Worm (Caenorhabditis elegans) whole organism, midembryonic: ENCODE measurements around the gene glb-14.

Experiments
- T22C8.4 ChIP-seq: fragments of 200-800 bp; sonication (Bioruptor generic); IDR thresholded peaks from 2 replicates; pipeline ENCODE4 v1.3.6; 2022; ENCODE audit warnings: missing genetic modification characterization, missing compliant biosample characterization
- cog-1 ChIP-seq: sonication (generic microtip); optimal IDR thresholded peaks from 2 replicates; lab custom pipeline; 2016; ENCODE audit warnings: missing genetic modification characterization, missing compliant biosample characterization
- flt-1 ChIP-seq: fragments of 200-800 bp; sonication (Bioruptor generic); IDR thresholded peaks from 2 replicates; pipeline ENCODE4 v1.3.6; 2022; ENCODE audit warnings: missing genetic modification characterization, missing compliant biosample characterization
- klf-2 ChIP-seq: fragments of 200-800 bp; sonication (Bioruptor generic); conservative IDR thresholded peaks from 2 replicates; pipeline ENCODE4 v1.3.6; 2022; ENCODE audit warnings: missing genetic modification reagents, missing genetic modification characterization, missing compliant biosample characterization
- med-1 ChIP-seq: sonication (generic microtip); optimal IDR thresholded peaks from 2 replicates; lab custom pipeline; 2017; ENCODE audit warnings: missing genetic modification characterization, mild to moderate bottlenecking, missing compliant biosample characterization, antibody characterized with exemption, missing genetic modification reagents; ENCODE audit not compliant: insufficient read depth
- ref-1 ChIP-seq: fragments of 200-800 bp; sonication (Bioruptor generic); conservative IDR thresholded peaks from 2 replicates; pipeline ENCODE4 v1.3.6; 2022; ENCODE audit warnings: missing genetic modification reagents, missing genetic modification characterization, missing compliant biosample characterization
- tab-1 ChIP-seq: fragments of 200-800 bp; sonication (Bioruptor generic); IDR thresholded peaks from 2 replicates; pipeline ENCODE4 v1.3.6; 2022; ENCODE audit warnings: missing genetic modification characterization, missing compliant biosample characterization
- ztf-23 ChIP-seq: fragments of 200-800 bp; sonication (Bioruptor generic); IDR thresholded peaks from 2 replicates; pipeline ENCODE4 v1.3.6; 2022; ENCODE audit warnings: missing genetic modification reagents, missing genetic modification characterization, missing compliant biosample characterization
- ztf-29 ChIP-seq: fragments of 200-800 bp; sonication (Bioruptor generic); IDR thresholded peaks from 2 replicates; pipeline ENCODE4 v1.3.6; 2022; ENCODE audit warnings: missing genetic modification reagents, missing genetic modification characterization, missing compliant biosample characterization

The glb-14 gene

DNA sequence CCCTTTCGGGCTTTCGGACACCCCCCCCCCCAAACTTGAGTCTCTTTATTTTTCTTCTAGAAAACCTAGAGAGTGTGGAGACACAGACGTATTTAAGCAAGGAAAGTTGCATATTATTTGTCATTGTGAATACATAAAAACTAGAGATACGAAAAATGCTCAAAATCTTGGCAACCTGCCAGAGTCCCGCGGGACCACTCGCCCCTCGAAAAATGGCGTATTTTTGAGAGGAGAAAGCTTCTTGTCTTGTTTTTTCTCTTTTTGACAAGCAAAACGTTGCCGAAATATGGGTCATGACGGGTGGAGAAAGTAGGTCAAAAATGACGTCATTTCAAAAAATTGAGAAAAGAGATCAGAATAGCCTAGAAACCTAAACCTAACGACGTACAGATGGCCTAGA is 24.4 kb downstream of the glb-14 start:
- TF ChIP-seq T22C8.4 (no peak), flt-1 (GFP tag; lab: Robert Waterston, UW) (no peak), ztf-29 (GFP tag; lab: Robert Waterston, UW) (no peak), klf-2 (no peak), ztf-23 (no peak), cog-1 (no peak), med-1 (GFP tag; lab: Kevin White, UChicago) (no peak), ref-1 (GFP tag; lab: Robert Waterston, UW) (no peak), tab-1 (GFP tag; lab: Robert Waterston, UW) (no peak)

DNA sequence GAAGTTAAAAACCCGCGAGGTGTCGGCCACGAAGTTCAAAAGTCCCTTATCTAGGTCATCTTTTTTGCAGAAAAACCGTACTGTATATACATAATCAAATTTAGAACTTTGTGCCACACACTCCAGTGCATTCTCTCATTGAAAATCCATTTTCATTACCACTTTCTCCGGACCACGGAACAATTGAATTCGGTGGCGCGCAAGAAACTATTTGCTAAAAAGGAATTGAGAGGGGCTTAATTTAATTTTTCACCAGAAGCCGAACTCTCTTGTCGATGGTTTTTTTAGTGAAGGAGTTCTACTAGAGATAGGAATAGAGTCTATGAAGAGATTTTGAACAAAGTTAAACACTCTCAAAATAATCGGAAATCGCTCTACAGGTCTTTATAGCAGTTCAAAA is 24.9 kb downstream of the glb-14 start:
- no peak for TF ChIP-seq klf-2
- no peak for TF ChIP-seq ztf-29 (GFP tag; lab: Robert Waterston, UW)
- TF ChIP-seq cog-1: no peak
- TF ChIP-seq T22C8.4: no peak
- TF ChIP-seq flt-1 (GFP tag; lab: Robert Waterston, UW): no peak
- TF ChIP-seq tab-1 (GFP tag; lab: Robert Waterston, UW): no peak
- no peak for TF ChIP-seq ref-1 (GFP tag; lab: Robert Waterston, UW)
- no peak for TF ChIP-seq ztf-23
- TF ChIP-seq med-1 (GFP tag; lab: Kevin White, UChicago): no peak

- TF ChIP-seq T22C8.4 (no peak), tab-1 (GFP tag; lab: Robert Waterston, UW) (no peak), flt-1 (GFP tag; lab: Robert Waterston, UW) (no peak), cog-1 (no peak), klf-2 (no peak), med-1 (GFP tag; lab: Kevin White, UChicago) (no peak), ref-1 (GFP tag; lab: Robert Waterston, UW) (no peak), ztf-29 (GFP tag; lab: Robert Waterston, UW) (no peak), ztf-23 (no peak)
Observed at ce11 chrV:15517413-15517812, 27.4 kb downstream of the glb-14 start, which contains the start of gene F21A3.3. TSS of gene F21A3.3 (plus strand) at chrV:15517713.

- TF ChIP-seq med-1 (GFP tag; lab: Kevin White, UChicago): no peak
- TF ChIP-seq tab-1 (GFP tag; lab: Robert Waterston, UW): no peak
- no peak for TF ChIP-seq ztf-23
- no peak for TF ChIP-seq ztf-29 (GFP tag; lab: Robert Waterston, UW)
- TF ChIP-seq ref-1 (GFP tag; lab: Robert Waterston, UW): no peak
- no peak for TF ChIP-seq flt-1 (GFP tag; lab: Robert Waterston, UW)
- no peak for TF ChIP-seq T22C8.4
- no peak for TF ChIP-seq cog-1
- TF ChIP-seq klf-2: no peak
Observed at ce11 chrV:15516476-15516875, 28.3 kb downstream of the glb-14 start.

ce11 chrV:15515365-15515764 is 29.4 kb downstream of the glb-14 start:
- no peak for TF ChIP-seq klf-2
- TF ChIP-seq flt-1 (GFP tag; lab: Robert Waterston, UW): no peak
- TF ChIP-seq ref-1 (GFP tag; lab: Robert Waterston, UW): no peak
- no peak for TF ChIP-seq T22C8.4
- TF ChIP-seq ztf-29 (GFP tag; lab: Robert Waterston, UW): no peak
- TF ChIP-seq cog-1: no peak
- no peak for TF ChIP-seq med-1 (GFP tag; lab: Kevin White, UChicago)
- TF ChIP-seq ztf-23: no peak
- no peak for TF ChIP-seq tab-1 (GFP tag; lab: Robert Waterston, UW)

DNA sequence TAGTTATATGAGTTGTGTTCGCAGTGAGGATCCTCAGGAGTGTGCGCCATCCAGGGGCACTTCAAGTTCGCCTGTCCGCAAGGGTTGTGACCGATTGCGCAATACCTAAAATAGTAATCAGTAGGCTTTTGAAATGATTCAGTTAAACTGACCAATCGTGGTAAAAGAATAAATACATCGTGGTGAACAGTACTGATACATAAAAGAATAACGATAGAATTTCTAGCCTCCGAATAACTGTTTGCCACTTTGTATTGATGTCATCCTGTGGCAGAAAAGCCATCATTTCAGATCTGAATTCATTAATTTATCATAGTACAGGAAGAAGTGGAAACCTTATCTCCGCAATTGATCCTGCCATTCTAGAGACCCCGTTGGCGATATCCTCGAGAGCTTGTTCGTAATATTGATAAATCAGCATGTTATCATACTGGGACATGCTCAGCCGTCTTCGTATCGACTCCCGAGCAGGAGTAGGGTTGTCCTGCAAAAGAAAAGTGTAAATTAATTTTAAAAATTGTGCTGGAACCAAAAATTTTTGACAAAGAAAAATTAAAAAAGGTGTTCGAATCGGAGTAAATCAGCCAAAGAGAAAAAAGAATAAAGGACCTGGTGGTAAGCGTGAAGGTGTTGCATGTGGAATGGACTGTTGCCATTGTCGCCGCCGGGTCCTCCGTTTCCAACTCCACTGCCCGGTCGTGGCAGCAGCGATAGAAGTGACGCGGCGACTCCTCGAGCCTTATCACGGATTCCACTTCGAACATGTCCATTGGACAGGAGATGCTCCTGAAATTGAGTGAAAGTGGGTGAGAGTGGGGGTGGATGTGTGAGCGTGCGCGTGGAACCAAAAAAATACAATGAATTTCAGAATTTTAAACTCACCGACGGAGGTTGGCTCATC is 31.7 kb downstream of the glb-14 start:
- TF ChIP-seq T22C8.4 (no peak), klf-2 (no peak), ref-1 (GFP tag; lab: Robert Waterston, UW) (no peak)

DNA sequence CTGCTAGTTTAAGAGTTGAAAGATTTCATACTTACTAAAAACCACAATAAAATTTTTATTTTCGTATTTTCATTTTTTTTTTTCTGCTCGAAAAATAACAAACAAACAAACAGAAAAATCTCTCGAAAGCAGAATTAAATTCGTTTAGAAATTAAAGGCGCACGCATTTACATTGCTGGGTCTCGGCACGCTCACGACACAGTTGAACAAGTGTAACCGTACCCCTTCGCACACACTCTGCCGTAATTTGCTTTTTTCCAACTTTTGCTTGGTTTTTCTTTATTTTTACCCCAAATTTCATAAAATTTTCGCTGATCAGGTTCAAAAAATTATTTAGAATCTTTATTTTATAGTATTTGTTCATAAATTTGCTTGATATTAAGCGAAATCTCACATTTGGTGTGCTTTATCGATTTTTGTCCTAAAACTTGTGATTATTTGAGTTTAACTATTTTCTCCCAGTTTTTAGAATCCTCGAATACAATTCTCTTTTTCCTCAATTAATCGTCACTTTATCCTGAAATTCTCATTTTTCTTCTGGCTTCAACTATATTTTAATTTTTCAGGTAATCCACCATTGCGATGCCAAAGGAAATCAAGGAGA is 33.1 kb downstream of the glb-14 start, which contains the start of gene rpl-38:
Gene rpl-38 (plus strand): TSS at position 554 of the 604 bp plus-strand sequence.
- TF ChIP-seq ref-1 (GFP tag; lab: Robert Waterston, UW): no peak
- no peak for TF ChIP-seq cog-1
- no peak for TF ChIP-seq ztf-23
- no peak for TF ChIP-seq ztf-29 (GFP tag; lab: Robert Waterston, UW)
- no peak for TF ChIP-seq klf-2
- TF ChIP-seq med-1 (GFP tag; lab: Kevin White, UChicago): no peak
- no peak for TF ChIP-seq T22C8.4
- no peak for TF ChIP-seq tab-1 (GFP tag; lab: Robert Waterston, UW)
- TF ChIP-seq flt-1 (GFP tag; lab: Robert Waterston, UW): no peak

DNA sequence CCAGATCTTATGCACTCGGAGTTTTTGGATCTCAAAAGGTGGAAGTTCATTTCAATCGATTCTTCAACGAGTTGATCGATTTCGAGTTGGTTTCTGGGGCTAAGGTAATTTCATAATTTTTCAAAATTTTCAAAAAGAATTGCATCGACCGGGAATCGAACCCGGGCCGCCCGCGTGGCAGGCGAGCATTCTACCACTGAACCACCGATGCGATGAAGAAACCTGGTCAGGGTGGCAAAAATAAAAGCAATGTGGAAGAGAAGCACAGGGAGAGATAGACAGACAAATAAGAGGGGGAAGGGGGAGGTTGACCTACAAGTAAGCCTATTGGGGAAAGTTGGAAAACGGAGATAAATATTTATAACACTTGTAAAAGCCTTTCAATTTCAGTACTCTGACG is 39.7 kb downstream of the glb-14 start:
- TF ChIP-seq tab-1 (GFP tag; lab: Robert Waterston, UW) (peak; percentile 79), ztf-23 (peak; percentile 71), ztf-29 (GFP tag; lab: Robert Waterston, UW) (peak; percentile 50; the same call in 1 of the 2 replicates), T22C8.4 (0 out of 2 replicates have a peak, but pooled peaks have one; percentile 43), ref-1 (GFP tag; lab: Robert Waterston, UW) (peak; percentile 62), flt-1 (GFP tag; lab: Robert Waterston, UW) (peak; percentile 85), med-1 (GFP tag; lab: Kevin White, UChicago) (no peak), klf-2 (0 out of 2 replicates have a peak, but pooled peaks have one; percentile 10), cog-1 (no peak)

- TF ChIP-seq med-1 (GFP tag; lab: Kevin White, UChicago) (no peak), ztf-29 (GFP tag; lab: Robert Waterston, UW) (no peak), flt-1 (GFP tag; lab: Robert Waterston, UW) (no peak), tab-1 (GFP tag; lab: Robert Waterston, UW) (no peak), klf-2 (no peak), ztf-23 (no peak), T22C8.4 (no peak), cog-1 (no peak), ref-1 (GFP tag; lab: Robert Waterston, UW) (no peak)
Observed at ce11 chrV:15503603-15504002, 41.2 kb downstream of the glb-14 start.
